Fruit fly (Drosophila melanogaster): ENCODE results near the gene Nep7.
"Not testable (repeated sequence)": the region's sequence is repeated elsewhere in the genome, so short reads cannot be mapped to it uniquely, and the experiment has no call there.

DNA sequence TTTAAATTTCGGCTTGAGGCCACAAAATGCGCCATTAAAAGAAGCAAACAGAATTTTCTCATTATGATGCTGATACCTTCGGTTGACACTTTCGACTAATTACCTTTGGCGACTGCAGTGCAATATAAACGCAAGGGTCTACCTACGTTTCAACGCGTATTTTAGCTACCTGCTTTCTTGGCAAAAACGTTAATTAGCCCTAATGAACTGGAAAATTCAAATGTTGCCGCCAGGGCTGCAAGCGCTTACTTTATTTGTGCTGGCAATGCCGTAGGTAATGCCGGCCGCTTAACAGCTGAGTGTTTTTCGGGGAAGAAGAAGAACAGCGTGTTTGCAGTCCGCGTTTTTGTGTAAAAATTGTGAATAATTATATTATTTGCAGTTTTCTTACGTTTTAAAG is 8.4 kb downstream of the Nep7 start, which contains the start of the genes CG31131 and CG4849:
- not testable (repeated sequence) for TF ChIP-seq Vsx2 (GFP tag; optimal IDR thresholded peaks at IDR 0.05; ENCODE audit: partially characterized antibody); Dif (GFP tag; optimal IDR thresholded peaks at IDR 0.05; ENCODE audit: partially characterized antibody); lola (GFP tag; optimal IDR thresholded peaks at IDR 0.05); sage (GFP tag; optimal IDR thresholded peaks at IDR 0.05); h (GFP tag; optimal IDR thresholded peaks at IDR 0.05); psq (GFP tag; optimal IDR thresholded peaks at IDR 0.05); pan (optimal IDR thresholded peaks at IDR 0.05); Myc (optimal IDR thresholded peaks at IDR 0.05); GATAd (GFP tag; optimal IDR thresholded peaks at IDR 0.05)

All from whole organism, wandering third instar larva.